Worm (Caenorhabditis elegans): Measurements from ENCODE around the gene T19H12.15.

DNA sequence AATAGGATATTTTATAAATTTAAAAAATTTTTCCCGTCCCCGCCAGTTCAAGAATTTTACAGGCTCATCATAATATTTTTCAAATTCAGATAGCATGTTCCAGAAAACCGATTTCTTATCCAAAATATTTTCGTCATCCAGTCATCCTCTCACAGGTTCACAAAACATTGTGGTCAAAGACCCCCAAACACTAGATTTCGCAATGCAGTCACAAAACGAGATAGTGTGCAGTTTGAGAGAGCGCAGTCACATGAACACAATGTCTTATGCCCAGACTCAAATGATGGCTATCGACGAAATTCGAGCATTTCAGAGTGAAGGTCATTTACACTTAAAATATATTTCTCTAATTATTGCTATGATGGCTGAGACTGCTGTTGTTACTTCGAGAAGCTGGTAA is 34.6 kb downstream of the T19H12.15 start, which contains the start of gene abhd-5.2:
- no peak for TF ChIP-seq egl-27 (tag; optimal IDR thresholded peaks at IDR 0.05)
- TF ChIP-seq pqm-1 (tag; optimal IDR thresholded peaks at IDR 0.05), result no peak
- no peak for TF ChIP-seq ztf-11 (tag; optimal IDR thresholded peaks at IDR 0.05)
- TF ChIP-seq nhr-12 (tag; optimal IDR thresholded peaks at IDR 0.05), result no peak
- peak; percentile 15 for TF ChIP-seq unc-86 (tag; optimal IDR thresholded peaks at IDR 0.05)
- no peak for TF ChIP-seq lin-39 (tag; optimal IDR thresholded peaks at IDR 0.05)

Measured in whole organism, L1 larva.